Worm (Caenorhabditis elegans): ENCODE results near the gene acl-7.

DNA sequence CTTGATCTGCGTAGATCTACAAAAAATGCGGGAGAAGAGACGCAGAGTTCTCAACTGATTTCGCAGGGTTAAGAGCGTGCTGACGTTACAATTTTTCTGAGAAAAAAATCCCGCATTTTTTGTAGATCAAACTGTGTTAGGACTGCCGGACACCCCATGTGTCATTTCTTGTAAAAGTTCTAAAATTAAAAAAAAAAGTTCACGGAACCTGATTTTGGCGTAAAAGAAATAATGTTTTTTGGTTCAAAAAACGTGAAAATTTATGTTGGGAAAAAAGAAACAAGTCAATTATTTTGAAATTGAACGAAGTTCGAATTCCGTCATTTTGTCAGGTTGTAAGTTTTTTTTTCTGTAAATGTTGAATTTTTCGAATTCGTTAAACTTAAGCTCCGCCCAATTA lies 39.9 kb downstream of the acl-7 start, which contains the start of gene Y46G5A.34:
- TF ChIP-seq nfya-1 (tag; optimal IDR thresholded peaks at IDR 0.05; ENCODE audit: insufficient read depth) (no peak), nhr-77 (tag; optimal IDR thresholded peaks at IDR 0.05) (no peak), tbx-2 (tag; optimal IDR thresholded peaks at IDR 0.05) (no peak), ceh-82 (tag; optimal IDR thresholded peaks at IDR 0.05) (no peak)

Data from whole organism, L3 larva.